Worm (Caenorhabditis elegans) whole organism, L2 larva: ENCODE measurements around the gene F55H2.5.

Experiments used
- Y55F3AM.14 ChIP-seq: fragments of 200-800 bp; sonication (Bioruptor generic); optimal IDR thresholded peaks from 2 replicates; lab custom pipeline; 2018; ENCODE audit warnings: mild to moderate bottlenecking, missing genetic modification characterization, missing compliant biosample characterization
- aly-2 ChIP-seq: fragments of 150-350 bp; optimal IDR thresholded peaks from 2 replicates; lab custom pipeline; 2014; ENCODE audit warnings: missing biosample characterization, missing genetic modification characterization
- ceh-16 ChIP-seq: fragments of 150-350 bp; optimal IDR thresholded peaks from 2 replicates; lab custom pipeline; 2014; ENCODE audit warnings: missing biosample characterization, missing genetic modification characterization
- egl-27 ChIP-seq: sonication (generic microtip); optimal IDR thresholded peaks from 3 replicates; lab custom pipeline; 2017; ENCODE audit warnings: missing biosample characterization, missing genetic modification reagents, missing genetic modification characterization
- lin-13 ChIP-seq: fragments of 150-350 bp; optimal IDR thresholded peaks from 2 replicates; lab custom pipeline; 2014; ENCODE audit warnings: missing biosample characterization, missing genetic modification reagents, missing genetic modification characterization
- mab-5 ChIP-seq: fragments of 150-350 bp; optimal IDR thresholded peaks from 2 replicates; lab custom pipeline; 2014; ENCODE audit warnings: missing biosample characterization, missing genetic modification characterization
- nhr-11 ChIP-seq: fragments of 150-350 bp; optimal IDR thresholded peaks from 2 replicates; lab custom pipeline; 2014; ENCODE audit warnings: missing biosample characterization, missing genetic modification characterization
- nhr-129 ChIP-seq: fragments of 150-350 bp; optimal IDR thresholded peaks from 2 replicates; lab custom pipeline; 2014; ENCODE audit warnings: missing biosample characterization, missing genetic modification characterization
- nhr-6 ChIP-seq: fragments of 150-350 bp; optimal IDR thresholded peaks from 2 replicates; lab custom pipeline; 2014; ENCODE audit warnings: missing biosample characterization, missing genetic modification characterization
- nhr-77 ChIP-seq: fragments of 150-350 bp; optimal IDR thresholded peaks from 2 replicates; lab custom pipeline; 2014; ENCODE audit warnings: missing biosample characterization, missing genetic modification characterization
- skn-1 ChIP-seq: sonication (generic microtip); optimal IDR thresholded peaks from 2 replicates; lab custom pipeline; 2017; ENCODE audit warnings: missing biosample characterization, missing genetic modification characterization
- sma-3 ChIP-seq: sonication (generic microtip); optimal IDR thresholded peaks from 2 replicates; lab custom pipeline; 2016; ENCODE audit warnings: missing genetic modification reagents, missing genetic modification characterization, missing compliant biosample characterization
- snpc-4 ChIP-seq: fragments of 150-350 bp; optimal IDR thresholded peaks from 2 replicates; lab custom pipeline; 2014; ENCODE audit warnings: missing biosample characterization, missing genetic modification characterization
- unc-55 ChIP-seq: fragments of 150-350 bp; sonication (generic microtip); optimal IDR thresholded peaks from 3 replicates; lab custom pipeline; 2014; ENCODE audit warnings: missing biosample characterization, missing genetic modification reagents, missing genetic modification characterization

- no peak for TF ChIP-seq ceh-16 (tag; lab: Kevin White, UChicago)
- TF ChIP-seq lin-13 (GFP tag; lab: Kevin White, UChicago) = no peak
- no peak for TF ChIP-seq Y55F3AM.14 (GFP tag; lab: Kevin White, UChicago)
- TF ChIP-seq sma-3 (GFP tag; lab: Kevin White, UChicago) = no peak
- no peak for TF ChIP-seq snpc-4 (tag; lab: Kevin White, UChicago)
- no peak for TF ChIP-seq nhr-6 (tag; lab: Kevin White, UChicago)
- TF ChIP-seq egl-27 (tag; lab: Kevin White, UChicago) = no peak
- no peak for TF ChIP-seq nhr-77 (tag; lab: Kevin White, UChicago)
- TF ChIP-seq nhr-11 (tag; lab: Kevin White, UChicago) = no peak
- TF ChIP-seq skn-1 (tag; lab: Kevin White, UChicago) = no peak
- TF ChIP-seq nhr-129 = peak; percentile 66
- no peak for TF ChIP-seq mab-5 (tag; lab: Kevin White, UChicago)
- peak; percentile 18 for TF ChIP-seq unc-55 (GFP tag; lab: Kevin White, UChicago)
- TF ChIP-seq aly-2 = no peak
These were observed 20.3 kb upstream of the F55H2.5 start, which contains the start of the genes dars-1 and ctr-9 for ce11 chrIII:9490783-9491547.
